Worm (Caenorhabditis elegans) whole organism, late embryonic: ENCODE data around the gene C34C12.2.

Experiments used
- C08G9.2 ChIP-seq: sonication (generic microtip); optimal IDR thresholded peaks from 2 replicates; lab custom pipeline; 2016; ENCODE audit warnings: mild to moderate bottlenecking, missing genetic modification characterization, moderate library complexity, missing compliant biosample characterization
- F13H6.1 ChIP-seq: sonication (generic microtip); optimal IDR thresholded peaks from 2 replicates; lab custom pipeline; 2016; ENCODE audit warnings: missing genetic modification characterization, missing compliant biosample characterization
- K09A11.1 ChIP-seq: sonication (generic microtip); optimal IDR thresholded peaks from 2 replicates; lab custom pipeline; 2017; ENCODE audit warnings: antibody characterized with exemption, mild to moderate bottlenecking, missing genetic modification characterization, missing compliant biosample characterization; ENCODE audit not compliant: insufficient read depth
- T23F11.4 ChIP-seq: fragments of 200-800 bp; sonication (Bioruptor generic); optimal IDR thresholded peaks from 2 replicates; lab custom pipeline; 2018; ENCODE audit warnings: mild to moderate bottlenecking, missing genetic modification characterization, missing compliant biosample characterization
- ceh-2 ChIP-seq: sonication (generic microtip); optimal IDR thresholded peaks from 2 replicates; lab custom pipeline; 2016; ENCODE audit warnings: missing genotype, missing genetic modification characterization, missing compliant biosample characterization
- ceh-34 ChIP-seq: sonication (generic microtip); optimal IDR thresholded peaks from 2 replicates; lab custom pipeline; 2016; ENCODE audit warnings: mild to moderate bottlenecking, missing genetic modification characterization, missing compliant biosample characterization
- ceh-45 ChIP-seq: fragments of 200-800 bp; sonication (Bioruptor generic); IDR thresholded peaks from 2 replicates; pipeline ENCODE4 v1.3.6; 2022; ENCODE audit warnings: missing genetic modification reagents, missing genetic modification characterization, missing compliant biosample characterization
- ceh-48 ChIP-seq: sonication (generic microtip); optimal IDR thresholded peaks from 2 replicates; lab custom pipeline; 2016; ENCODE audit warnings: missing genetic modification characterization, inconsistent platforms, missing compliant biosample characterization
- ceh-6 ChIP-seq: fragments of 200-800 bp; sonication (Bioruptor generic); optimal IDR thresholded peaks from 2 replicates; lab custom pipeline; 2018; ENCODE audit warnings: mild to moderate bottlenecking, missing genetic modification characterization, missing compliant biosample characterization
- ceh-9 ChIP-seq: sonication (generic microtip); optimal IDR thresholded peaks from 2 replicates; lab custom pipeline; 2016; ENCODE audit warnings: mild to moderate bottlenecking, missing genetic modification characterization, inconsistent platforms, missing compliant biosample characterization
- che-1 ChIP-seq: sonication (generic microtip); optimal IDR thresholded peaks from 2 replicates; lab custom pipeline; 2016; ENCODE audit warnings: mild to moderate bottlenecking, missing genetic modification characterization, missing compliant biosample characterization
- fkh-10 ChIP-seq: fragments of 150-350 bp; optimal IDR thresholded peaks from 2 replicates; lab custom pipeline; 2014; ENCODE audit warnings: missing biosample characterization, missing genetic modification reagents, missing genetic modification characterization
- fkh-6 ChIP-seq: sonication (generic microtip); optimal IDR thresholded peaks from 2 replicates; lab custom pipeline; 2016; ENCODE audit warnings: missing genetic modification characterization, missing compliant biosample characterization
- gmeb-2 ChIP-seq: sonication (generic microtip); optimal IDR thresholded peaks from 2 replicates; lab custom pipeline; 2016; ENCODE audit warnings: missing genetic modification characterization, inconsistent platforms, missing compliant biosample characterization
- hlh-15 ChIP-seq: sonication (generic microtip); optimal IDR thresholded peaks from 2 replicates; lab custom pipeline; 2016; ENCODE audit warnings: missing genetic modification characterization, missing compliant biosample characterization
- lin-11 ChIP-seq: fragments of 200-800 bp; sonication (Bioruptor generic); optimal IDR thresholded peaks from 2 replicates; lab custom pipeline; 2018; ENCODE audit warnings: mild to moderate bottlenecking, missing genetic modification characterization, missing compliant biosample characterization
- mec-3 ChIP-seq: sonication (generic microtip); optimal IDR thresholded peaks from 2 replicates; lab custom pipeline; 2016; ENCODE audit warnings: borderline replicate concordance, missing genetic modification characterization, missing compliant biosample characterization
- nfya-1 ChIP-seq: sonication (generic microtip); optimal IDR thresholded peaks from 2 replicates; lab custom pipeline; 2017; ENCODE audit warnings: missing genetic modification characterization, mild to moderate bottlenecking, missing compliant biosample characterization, antibody characterized with exemption, moderate library complexity
- npax-4 ChIP-seq: sonication (generic microtip); optimal IDR thresholded peaks from 2 replicates; lab custom pipeline; 2016; ENCODE audit warnings: missing genetic modification characterization, missing compliant biosample characterization
- odd-2 ChIP-seq: sonication (generic microtip); optimal IDR thresholded peaks from 2 replicates; lab custom pipeline; 2017; ENCODE audit warnings: antibody characterized with exemption, mild to moderate bottlenecking, missing genetic modification characterization, missing compliant biosample characterization
- pag-3 ChIP-seq: sonication (generic microtip); optimal IDR thresholded peaks from 2 replicates; lab custom pipeline; 2016; ENCODE audit warnings: missing compliant biosample characterization, missing genetic modification characterization, borderline replicate concordance
- pat-9 ChIP-seq: fragments of 200-800 bp; sonication (Bioruptor generic); optimal IDR thresholded peaks from 2 replicates; lab custom pipeline; 2018; ENCODE audit warnings: mild to moderate bottlenecking, missing genetic modification characterization, moderate library complexity, missing compliant biosample characterization
- pax-1 ChIP-seq: fragments of 150-350 bp; optimal IDR thresholded peaks from 2 replicates; lab custom pipeline; 2014; ENCODE audit warnings: missing biosample characterization, missing genetic modification characterization
- pha-4 ChIP-seq: fragments of 150-350 bp; optimal IDR thresholded peaks from 2 replicates; lab custom pipeline; 2018; ENCODE audit warnings: missing biosample characterization, missing genetic modification reagents, missing genetic modification characterization
- pqm-1 ChIP-seq: sonication (generic microtip); optimal IDR thresholded peaks from 2 replicates; lab custom pipeline; 2016; ENCODE audit warnings: missing genetic modification characterization, missing compliant biosample characterization
- rnt-1 ChIP-seq: sonication (generic microtip); optimal IDR thresholded peaks from 2 replicates; lab custom pipeline; 2016; ENCODE audit warnings: missing genetic modification characterization, missing compliant biosample characterization
- sdc-2 ChIP-seq: sonication (generic microtip); optimal IDR thresholded peaks from 2 replicates; lab custom pipeline; 2016; ENCODE audit warnings: missing genotype, missing genetic modification characterization, missing compliant biosample characterization
- syd-9 ChIP-seq: sonication (generic microtip); optimal IDR thresholded peaks from 2 replicates; lab custom pipeline; 2016; ENCODE audit warnings: mild to moderate bottlenecking, missing genetic modification characterization, moderate library complexity, missing compliant biosample characterization
- tbx-7 ChIP-seq: sonication (generic microtip); optimal IDR thresholded peaks from 2 replicates; lab custom pipeline; 2016; ENCODE audit warnings: missing genotype, missing genetic modification characterization, missing compliant biosample characterization
- unc-3 ChIP-seq, 2 experiments: fragments of 200-800 bp in 1 of 2; sonication (Bioruptor generic) in 1 of 2; sonication (generic microtip) in 1 of 2; conservative IDR thresholded peaks in 1 of 2; optimal IDR thresholded peaks in 1 of 2; 2 replicates each; pipeline versions ENCODE4 v1.3.6 to Lab custom; 2016 to 2022; ENCODE audit warnings: missing compliant biosample characterization in 2 of 2, missing genetic modification characterization in 2 of 2, missing genetic modification reagents in 1 of 2
- unc-86 ChIP-seq: sonication (generic microtip); optimal IDR thresholded peaks from 2 replicates; lab custom pipeline; 2016; ENCODE audit warnings: missing genetic modification characterization, missing compliant biosample characterization
- ztf-16 ChIP-seq: sonication (generic microtip); optimal IDR thresholded peaks from 2 replicates; lab custom pipeline; 2017; ENCODE audit warnings: missing genetic modification characterization, missing compliant biosample characterization

Gene C34C12.2

ce11 chrIII:3460061-3460460, 6.5 kb downstream of the C34C12.2 start, which contains the start of gene C34C12.8 (continued):
- no peak for TF ChIP-seq gmeb-2 (tag; lab: Kevin White, UChicago)
- peak; percentile 37 for TF ChIP-seq unc-86
- TF ChIP-seq ztf-16 (tag; lab: Kevin White, UChicago): peak; percentile 15
- TF ChIP-seq pha-4 (tag; lab: Kevin White, UChicago): no peak
- TF ChIP-seq sdc-2 (tag; lab: Kevin White, UChicago): no peak
- peak; percentile 3 for TF ChIP-seq ceh-2
- TF ChIP-seq tbx-7 (tag; lab: Kevin White, UChicago): no peak
- TF ChIP-seq hlh-15 (tag; lab: Kevin White, UChicago): peak; percentile 9
- TF ChIP-seq T23F11.4 (GFP tag; lab: Kevin White, UChicago): no peak
- TF ChIP-seq ceh-6 (GFP tag; lab: Kevin White, UChicago): no peak
- no peak for TF ChIP-seq unc-3 (GFP tag; conservative IDR thresholded peaks at IDR 0.05; lab: Robert Waterston, UW)
- TF ChIP-seq unc-3 (tag; optimal IDR thresholded peaks at IDR 0.05; lab: Kevin White, UChicago): no peak
- TF ChIP-seq ceh-34: peak; percentile 33
- no peak for TF ChIP-seq ceh-9 (tag; lab: Kevin White, UChicago)
- peak; percentile 40 for TF ChIP-seq pat-9 (tag; lab: Kevin White, UChicago)
- peak; percentile 2 for TF ChIP-seq npax-4 (tag; lab: Kevin White, UChicago)

- TF ChIP-seq gmeb-2 (tag; lab: Kevin White, UChicago) (no peak), pqm-1 (tag; lab: Kevin White, UChicago) (no peak), ceh-6 (GFP tag; lab: Kevin White, UChicago) (no peak), lin-11 (tag; lab: Kevin White, UChicago) (no peak), pat-9 (tag; lab: Kevin White, UChicago) (no peak), mec-3 (no peak), ztf-16 (tag; lab: Kevin White, UChicago) (no peak), fkh-6 (no peak), ceh-9 (tag; lab: Kevin White, UChicago) (no peak)
Measured at ce11 chrIII:3461403-3461802, 7.8 kb downstream of the C34C12.2 start, which contains the start of gene pph-6. Gene pph-6 (plus strand): TSS chrIII:3461703.

ce11 chrIII:3467013-3467412, 13.4 kb downstream of the C34C12.2 start:
- no peak for TF ChIP-seq pag-3 (tag; lab: Kevin White, UChicago)
- TF ChIP-seq nfya-1 (tag; lab: Kevin White, UChicago): peak; percentile 93

- no peak for TF ChIP-seq syd-9 (tag; lab: Kevin White, UChicago)
- TF ChIP-seq che-1 (tag; lab: Kevin White, UChicago): no peak
- no peak for TF ChIP-seq rnt-1 (tag; lab: Kevin White, UChicago)
- TF ChIP-seq ceh-45 (GFP tag; lab: Robert Waterston, UW): no peak
- no peak for TF ChIP-seq ceh-9 (tag; lab: Kevin White, UChicago)
- no peak for TF ChIP-seq pha-4 (tag; lab: Kevin White, UChicago)
- TF ChIP-seq fkh-10 (GFP tag; lab: Kevin White, UChicago): no peak
- no peak for TF ChIP-seq pat-9 (tag; lab: Kevin White, UChicago)
- TF ChIP-seq, all 69 proteins: peak for 0
Measured at ce11 chrIII:3468384-3468783, 14.8 kb downstream of the C34C12.2 start.

ce11 chrIII:3469646-3470045, 16.1 kb downstream of the C34C12.2 start, which contains the start of gene smim-14:
Gene smim-14 (minus strand): TSS chrIII:3469746.
- TF ChIP-seq pax-1 (no peak), F13H6.1 (tag; lab: Kevin White, UChicago) (no peak), syd-9 (tag; lab: Kevin White, UChicago) (no peak), ceh-48 (no peak), mec-3 (no peak), nfya-1 (tag; lab: Kevin White, UChicago) (no peak), odd-2 (no peak), fkh-6 (no peak), K09A11.1 (tag; lab: Kevin White, UChicago) (no peak), pag-3 (tag; lab: Kevin White, UChicago) (no peak), C08G9.2 (tag; lab: Kevin White, UChicago) (no peak), gmeb-2 (tag; lab: Kevin White, UChicago) (no peak), hlh-15 (tag; lab: Kevin White, UChicago) (no peak), ceh-2 (no peak)
